Worm (Caenorhabditis elegans) whole organism, L4 larva: ENCODE results near the gene T25D3.4.

Experiments
- ama-1 ChIP-seq: fragments of 150-350 bp; optimal IDR thresholded peaks from 2 replicates; lab custom pipeline; 2014; ENCODE audit warnings: inconsistent platforms, mixed read lengths
- daf-16 ChIP-seq, 3 experiments: sonication (generic microtip); optimal IDR thresholded peaks; 2 replicates each; lab custom pipeline; 2016 to 2017; ENCODE audit warnings: missing genetic modification characterization in 3 of 3, missing genetic modification reagents in 3 of 3, mild to moderate bottlenecking in 2 of 3, missing compliant biosample characterization in 2 of 3, missing biosample characterization in 1 of 3, moderate library complexity in 1 of 3
- mes-2 ChIP-seq: sonication (generic microtip); optimal IDR thresholded peaks from 2 replicates; lab custom pipeline; 2016; ENCODE audit warnings: missing genotype, mild to moderate bottlenecking, missing genetic modification characterization, missing compliant biosample characterization; ENCODE audit not compliant: poor library complexity, severe bottlenecking
- nhr-102 ChIP-seq: sonication (generic microtip); optimal IDR thresholded peaks from 2 replicates; lab custom pipeline; 2016; ENCODE audit warnings: mild to moderate bottlenecking, missing genetic modification characterization, moderate library complexity, missing compliant biosample characterization
- nhr-11 ChIP-seq: fragments of 150-350 bp; optimal IDR thresholded peaks from 2 replicates; lab custom pipeline; 2014; ENCODE audit warnings: missing biosample characterization, missing genetic modification characterization
- zag-1 ChIP-seq: fragments of 150-350 bp; optimal IDR thresholded peaks from 2 replicates; lab custom pipeline; 2014; ENCODE audit warnings: missing biosample characterization, missing genetic modification characterization

DNA sequence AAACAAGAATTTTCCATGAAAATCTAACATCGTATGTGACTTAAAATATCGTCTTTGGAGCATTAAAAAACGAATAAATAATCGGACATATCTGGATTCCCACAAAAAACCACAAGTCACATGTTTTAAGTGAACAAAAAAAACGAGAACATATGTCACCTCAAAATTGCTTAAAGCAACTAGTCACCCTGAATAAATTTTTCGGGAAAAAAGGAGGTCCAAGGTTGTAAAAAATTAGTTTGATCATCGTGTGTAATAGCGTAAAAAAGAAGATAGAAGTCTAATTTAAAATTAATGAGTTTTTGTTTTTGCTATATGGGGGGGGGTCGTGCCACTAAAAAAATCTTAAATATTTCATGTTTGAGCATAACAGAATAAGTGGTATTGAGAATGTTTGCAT lies 17.3 kb upstream of the T25D3.4 start:
- TF ChIP-seq ama-1 (no peak), nhr-11 (no peak), daf-16 (GFP tag; optimal IDR thresholded peaks at IDR 0.05; lab: Kevin White, UChicago) (no peak), daf-16 (tag; optimal IDR thresholded peaks at IDR 0.05; lab: Kevin White, UChicago) (no peak), nhr-102 (no peak), mes-2 (tag; lab: Kevin White, UChicago) (no peak), zag-1 (tag; lab: Kevin White, UChicago) (no peak)
